Worm (Caenorhabditis elegans): ENCODE results near the gene fipr-4.

- TF ChIP-seq nhr-179 (tag; optimal IDR thresholded peaks at IDR 0.05) (no peak), ceh-100 (GFP tag; IDR thresholded peaks at IDR 0.05) (no peak), F57A8.1 (GFP tag; optimal IDR thresholded peaks at IDR 0.05) (no peak), mxl-1 (tag; optimal IDR thresholded peaks at IDR 0.05) (no peak), F55B11.4 (tag; optimal IDR thresholded peaks at IDR 0.05; ENCODE audit: borderline replicate concordance, insufficient read depth) (no peak), nhr-90 (tag; optimal IDR thresholded peaks at IDR 0.05) (no peak)
Measured at ce11 chrV:10212027-10212426, 16.2 kb downstream of the fipr-4 start, which contains the start of gene zhit-3.

All from whole organism, young adult.